Worm (Caenorhabditis elegans): ENCODE measurements around the gene atg-7.

DNA sequence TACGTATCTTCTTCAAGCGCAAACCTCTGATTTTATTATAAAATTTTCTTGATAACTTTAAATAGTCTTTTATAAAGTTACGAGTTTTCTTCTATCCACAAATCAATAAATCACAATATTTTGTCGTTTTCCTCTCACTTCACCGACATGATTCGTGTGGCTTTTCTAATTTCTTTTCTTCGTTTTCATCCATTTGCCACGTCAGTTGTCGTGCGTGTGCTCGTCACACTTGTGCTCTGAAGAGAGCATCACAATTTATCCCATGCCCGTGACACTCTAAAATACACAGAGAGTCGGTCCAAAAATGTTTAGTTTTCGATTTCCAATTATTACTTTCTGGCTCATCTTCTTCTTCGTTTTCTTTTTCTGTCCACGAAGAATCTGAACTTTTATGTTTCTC is 31.0 kb upstream of the atg-7 start:
- no peak for TF ChIP-seq elt-1 (tag; optimal IDR thresholded peaks at IDR 0.05)
- no peak for TF ChIP-seq nhr-76 (tag; optimal IDR thresholded peaks at IDR 0.05)
- no peak for TF ChIP-seq nhr-12 (tag; optimal IDR thresholded peaks at IDR 0.05)
- TF ChIP-seq pha-4 (tag; optimal IDR thresholded peaks at IDR 0.05) = no peak
- no peak for TF ChIP-seq sea-2 (GFP tag; optimal IDR thresholded peaks at IDR 0.05)
- no peak for TF ChIP-seq ceh-28 (tag; optimal IDR thresholded peaks at IDR 0.05)

Measured in whole organism, L3 larva.